Fruit fly (Drosophila melanogaster): ENCODE data around the gene CG32213.

DNA sequence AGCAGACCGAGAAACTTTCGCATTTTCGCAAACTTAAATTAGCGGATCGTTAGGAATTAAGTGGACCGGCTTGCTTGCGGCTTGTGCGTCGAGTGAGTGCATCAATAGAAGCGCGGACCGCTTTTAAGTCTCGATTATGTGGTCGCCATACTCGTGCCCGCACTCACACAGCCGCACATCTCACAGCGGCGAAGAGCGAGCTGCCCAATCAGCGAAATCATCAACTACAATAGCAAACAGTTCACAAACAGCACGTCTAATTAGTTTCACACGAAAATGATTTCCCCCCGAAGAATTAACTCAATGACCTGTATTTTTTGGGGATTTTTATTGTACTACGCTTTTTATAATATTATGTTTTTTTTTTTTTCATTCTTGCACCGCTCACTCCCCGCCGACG lies 25.1 kb downstream of the CG32213 start, which contains the start of gene CG9451:
- no peak for TF ChIP-seq psq (optimal IDR thresholded peaks at IDR 0.05)
- TF ChIP-seq pan (optimal IDR thresholded peaks at IDR 0.05) = no peak
- no peak for TF ChIP-seq CG8478 (optimal IDR thresholded peaks at IDR 0.05)
- no peak for TF ChIP-seq EcR (GFP tag; optimal IDR thresholded peaks at IDR 0.05)
- no peak for TF ChIP-seq usp (GFP tag; optimal IDR thresholded peaks at IDR 0.05)

Measured in whole organism.